Fruit fly (Drosophila melanogaster) whole organism, wandering third instar larva: ENCODE measurements around the gene CG5246.

ENCODE experiments used
- Abd-B ChIP-seq: fragments of >200 bp; optimal IDR thresholded peaks from 2 replicates; lab custom pipeline; 2017; ENCODE audit warnings: missing biosample characterization, missing genetic modification characterization
- CG9705 ChIP-seq: fragments of 200-800 bp; sonication (Bioruptor generic); optimal IDR thresholded peaks from 2 replicates; lab custom pipeline; 2018; ENCODE audit warnings: missing biosample characterization, mild to moderate bottlenecking, missing genetic modification characterization
- CrebA ChIP-seq: fragments of 200-800 bp; sonication (Bioruptor generic); optimal IDR thresholded peaks from 2 replicates; lab custom pipeline; 2016; ENCODE audit warnings: missing biosample characterization, mild to moderate bottlenecking, missing genetic modification characterization, borderline replicate concordance
- OdsH ChIP-seq: fragments of 200-800 bp; sonication (Bioruptor generic); optimal IDR thresholded peaks from 2 replicates; lab custom pipeline; 2016; ENCODE audit warnings: missing biosample characterization, mild to moderate bottlenecking, missing genetic modification characterization
- Sp1 ChIP-seq: fragments of 200-800 bp; sonication (Bioruptor generic); optimal IDR thresholded peaks from 3 replicates; lab custom pipeline; 2019; ENCODE audit warnings: missing biosample characterization, mild to moderate bottlenecking, missing genetic modification characterization, moderate library complexity
- br ChIP-seq: fragments of 200-800 bp; sonication (Bioruptor generic); optimal IDR thresholded peaks from 2 replicates; lab custom pipeline; 2016; ENCODE audit warnings: missing biosample characterization, missing genetic modification characterization
- fru ChIP-seq: fragments of 200-800 bp; sonication (Bioruptor generic); optimal IDR thresholded peaks from 3 replicates; lab custom pipeline; 2016; ENCODE audit warnings: missing biosample characterization, mild to moderate bottlenecking, missing genetic modification characterization
- pan ChIP-seq: fragments of >200 bp; optimal IDR thresholded peaks from 2 replicates; lab custom pipeline; 2017
- usp ChIP-seq: fragments of >200 bp; optimal IDR thresholded peaks from 2 replicates; lab custom pipeline; 2017; ENCODE audit warnings: missing biosample characterization, missing genetic modification characterization

DNA sequence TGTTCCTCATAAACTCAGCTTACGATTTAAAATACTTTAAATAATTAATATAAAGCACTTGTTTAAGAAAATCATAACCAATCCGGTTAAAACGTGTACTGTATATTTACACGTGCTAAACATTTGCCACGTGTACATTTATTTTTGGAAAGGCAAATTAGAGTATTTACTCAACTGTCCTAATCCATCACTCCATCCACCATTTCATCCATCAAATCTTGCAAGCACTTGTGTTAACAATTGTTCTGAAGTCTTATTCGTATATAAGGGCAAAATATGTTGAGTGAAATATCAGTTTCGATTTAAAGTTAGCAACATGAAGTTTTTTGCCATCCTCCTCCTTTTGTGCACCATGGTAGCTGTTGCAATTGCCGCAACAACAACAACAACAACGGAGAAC, 14.6 kb upstream of the CG5246 start, which contains the start of gene CG42779:
- no peak for TF ChIP-seq pan
- TF ChIP-seq CrebA = no peak
- no peak for TF ChIP-seq CG9705
- no peak for TF ChIP-seq Abd-B (GFP tag; lab: Kevin White, UChicago)
- no peak for TF ChIP-seq usp (GFP tag; lab: Kevin White, UChicago)
- TF ChIP-seq OdsH (GFP tag; lab: Kevin White, UChicago) = no peak
- no peak for TF ChIP-seq br (GFP tag; lab: Kevin White, UChicago)
- TF ChIP-seq fru = no peak
- TF ChIP-seq Sp1 = no peak
